Worm (Caenorhabditis elegans) whole organism, L3 larva: Measurements from ENCODE around the gene nra-1.

ENCODE experiments used
- R02D3.7 ChIP-seq: fragments of 150-350 bp; optimal IDR thresholded peaks from 2 replicates; lab custom pipeline; 2014; ENCODE audit warnings: missing biosample characterization, missing genetic modification characterization
- aly-2 ChIP-seq: fragments of 150-350 bp; optimal IDR thresholded peaks from 2 replicates; lab custom pipeline; 2014; ENCODE audit warnings: missing biosample characterization, missing genetic modification characterization
- ceh-28 ChIP-seq: fragments of 150-350 bp; optimal IDR thresholded peaks from 2 replicates; lab custom pipeline; 2014; ENCODE audit warnings: missing biosample characterization, missing genetic modification reagents, missing genetic modification characterization
- ceh-82 ChIP-seq: fragments of 150-350 bp; optimal IDR thresholded peaks from 2 replicates; lab custom pipeline; 2014; ENCODE audit warnings: missing biosample characterization, missing genetic modification characterization
- daf-12 ChIP-seq: fragments of 150-350 bp; optimal IDR thresholded peaks from 2 replicates; lab custom pipeline; 2014; ENCODE audit warnings: missing biosample characterization, missing genetic modification reagents, missing genetic modification characterization
- egl-27 ChIP-seq: sonication (generic microtip); optimal IDR thresholded peaks from 4 replicates; lab custom pipeline; 2017; ENCODE audit warnings: missing biosample characterization, missing genetic modification reagents, missing genetic modification characterization
- egl-5 ChIP-seq: fragments of 150-350 bp; optimal IDR thresholded peaks from 2 replicates; lab custom pipeline; 2017; ENCODE audit warnings: missing biosample characterization, missing genetic modification reagents, missing genetic modification characterization, inconsistent platforms
- fkh-10 ChIP-seq: sonication (generic microtip); optimal IDR thresholded peaks from 2 replicates; lab custom pipeline; 2017; ENCODE audit warnings: missing biosample characterization, missing genetic modification reagents, missing genetic modification characterization
- jun-1 ChIP-seq: fragments of 150-350 bp; optimal IDR thresholded peaks from 2 replicates; lab custom pipeline; 2014; ENCODE audit warnings: missing biosample characterization, missing genetic modification reagents, missing genetic modification characterization
- lin-15B ChIP-seq: fragments of 150-350 bp; optimal IDR thresholded peaks from 2 replicates; lab custom pipeline; 2014; ENCODE audit warnings: missing biosample characterization, missing genetic modification characterization
- mml-1 ChIP-seq: fragments of 150-350 bp; sonication (generic microtip); optimal IDR thresholded peaks from 3 replicates; lab custom pipeline; 2014; ENCODE audit warnings: missing biosample characterization, missing genetic modification characterization
- nhr-12 ChIP-seq: fragments of 150-350 bp; optimal IDR thresholded peaks from 2 replicates; lab custom pipeline; 2014; ENCODE audit warnings: missing biosample characterization, missing genetic modification characterization
- nhr-237 ChIP-seq: fragments of 150-350 bp; optimal IDR thresholded peaks from 2 replicates; lab custom pipeline; 2014; ENCODE audit warnings: missing biosample characterization, missing genetic modification characterization
- nhr-25 ChIP-seq: sonication (generic microtip); optimal IDR thresholded peaks from 2 replicates; lab custom pipeline; 2017; ENCODE audit warnings: missing biosample characterization, missing genetic modification characterization
- nhr-28 ChIP-seq: fragments of 150-350 bp; optimal IDR thresholded peaks from 2 replicates; lab custom pipeline; 2014; ENCODE audit warnings: missing biosample characterization, missing genetic modification characterization
- nhr-43 ChIP-seq: sonication (generic microtip); optimal IDR thresholded peaks from 2 replicates; lab custom pipeline; 2016; ENCODE audit warnings: mild to moderate bottlenecking, missing genetic modification characterization, missing compliant biosample characterization; ENCODE audit not compliant: poor library complexity, severe bottlenecking
- nhr-67 ChIP-seq: fragments of 150-350 bp; optimal IDR thresholded peaks from 2 replicates; lab custom pipeline; 2014; ENCODE audit warnings: missing biosample characterization, missing genetic modification characterization
- pha-4 ChIP-seq: fragments of 150-350 bp; optimal IDR thresholded peaks from 2 replicates; lab custom pipeline; 2014; ENCODE audit warnings: missing biosample characterization, missing genetic modification reagents, missing genetic modification characterization
- pqm-1 ChIP-seq: fragments of 150-350 bp; optimal IDR thresholded peaks from 2 replicates; lab custom pipeline; 2017; ENCODE audit warnings: missing biosample characterization, missing genetic modification characterization, inconsistent platforms
- snpc-4 ChIP-seq: fragments of 150-350 bp; optimal IDR thresholded peaks from 2 replicates; lab custom pipeline; 2014; ENCODE audit warnings: missing biosample characterization, missing genetic modification characterization
- tbx-2 ChIP-seq: sonication (generic microtip); optimal IDR thresholded peaks from 2 replicates; lab custom pipeline; 2016; ENCODE audit warnings: mild to moderate bottlenecking, missing genetic modification characterization, missing compliant biosample characterization
- ztf-11 ChIP-seq: fragments of 150-350 bp; optimal IDR thresholded peaks from 2 replicates; lab custom pipeline; 2014; ENCODE audit warnings: missing biosample characterization, missing genetic modification characterization

Gene nra-1

ce11 chrIV:17245200-17245599 lies 38.8 kb downstream of the nra-1 start, which contains the start of gene ZK550.2 (continued):
- TF ChIP-seq snpc-4 (tag; lab: Kevin White, UChicago): no peak
- no peak for TF ChIP-seq ztf-11 (tag; lab: Kevin White, UChicago)

DNA sequence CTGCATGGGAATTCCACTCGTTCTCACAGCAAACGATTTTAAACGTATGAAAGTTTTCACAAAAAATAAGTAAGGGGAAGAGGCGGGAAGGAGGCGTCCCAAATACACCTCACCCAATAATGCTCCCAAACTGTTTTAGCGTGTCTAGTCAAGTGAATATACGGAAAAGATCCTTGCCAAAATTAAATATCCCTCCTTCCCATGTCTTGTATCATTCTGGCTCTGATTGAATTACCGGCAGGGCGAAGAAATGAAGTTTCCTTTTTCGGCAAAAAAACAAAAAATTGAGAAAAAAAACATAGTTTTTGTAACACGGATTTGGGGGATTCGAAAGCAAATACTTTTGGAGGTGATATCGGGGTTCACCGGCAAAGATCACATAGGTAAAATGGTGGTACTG lies 45.0 kb downstream of the nra-1 start:
- TF ChIP-seq fkh-10 (peak; percentile 61), nhr-237 (tag; lab: Kevin White, UChicago) (no peak), nhr-67 (tag; lab: Kevin White, UChicago) (no peak), pha-4 (tag; lab: Kevin White, UChicago) (no peak), daf-12 (tag; lab: Kevin White, UChicago) (no peak), mml-1 (no peak)

- no peak for TF ChIP-seq pha-4 (tag; lab: Kevin White, UChicago)
- peak; percentile 41 for TF ChIP-seq fkh-10
Measured at ce11 chrIV:17237029-17237428, 47.0 kb downstream of the nra-1 start.

DNA sequence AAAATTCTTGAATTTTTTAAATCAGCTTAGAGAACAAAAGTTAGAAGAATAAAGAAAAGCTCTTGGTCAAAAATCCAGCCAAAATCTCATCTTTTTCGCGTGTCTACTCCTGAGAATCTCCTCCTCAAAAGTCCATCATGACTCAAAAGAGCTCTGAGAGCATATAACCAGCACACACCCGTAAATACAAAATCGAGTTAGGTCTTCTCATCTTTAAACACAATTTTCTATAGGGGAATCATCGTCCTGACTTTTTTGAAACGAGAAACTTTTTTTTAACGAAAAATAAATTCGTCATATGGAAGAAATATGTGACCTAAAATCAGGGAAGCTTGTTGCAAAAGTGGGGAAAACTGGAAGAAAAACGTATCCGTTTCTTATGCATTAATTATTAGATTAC lies 50.5 kb downstream of the nra-1 start:
- TF ChIP-seq egl-5 (tag; lab: Kevin White, UChicago) (no peak), nhr-28 (tag; lab: Kevin White, UChicago) (no peak), jun-1 (tag; lab: Kevin White, UChicago) (no peak), tbx-2 (no peak), fkh-10 (peak; percentile 87), snpc-4 (tag; lab: Kevin White, UChicago) (no peak), ceh-82 (tag; lab: Kevin White, UChicago) (no peak), nhr-43 (tag; lab: Kevin White, UChicago) (no peak), lin-15B (tag; lab: Kevin White, UChicago) (no peak)

ce11 chrIV:17232899-17233298 lies 51.1 kb downstream of the nra-1 start:
- TF ChIP-seq snpc-4 (tag; lab: Kevin White, UChicago) (no peak), aly-2 (tag; lab: Kevin White, UChicago) (no peak), egl-27 (tag; lab: Kevin White, UChicago) (no peak), R02D3.7 (no peak), tbx-2 (no peak), pqm-1 (no peak), ceh-28 (no peak), nhr-25 (tag; lab: Kevin White, UChicago) (no peak), nhr-237 (tag; lab: Kevin White, UChicago) (no peak), jun-1 (tag; lab: Kevin White, UChicago) (no peak), nhr-12 (tag; lab: Kevin White, UChicago) (no peak)
- TF ChIP-seq, all 47 proteins: peak for 0
